Worm (Caenorhabditis elegans) whole organism, L2 larva: ENCODE results near the gene F22B7.9.
A peak's percentile ranks its signal among the peaks of the same experiment; 100 is the strongest.

ENCODE experiments used
- ZK546.5 ChIP-seq: sonication (generic microtip); optimal IDR thresholded peaks from 2 replicates; lab custom pipeline; 2017; ENCODE audit warnings: missing biosample characterization, missing genetic modification characterization
- ama-1 ChIP-seq: fragments of 150-350 bp; optimal IDR thresholded peaks from 2 replicates; lab custom pipeline; 2018; ENCODE audit warnings: inconsistent platforms
- crh-2 ChIP-seq: sonication (generic microtip); optimal IDR thresholded peaks from 2 replicates; lab custom pipeline; 2017; ENCODE audit warnings: missing biosample characterization, missing genetic modification characterization
- elt-3 ChIP-seq: sonication (generic microtip); optimal IDR thresholded peaks from 2 replicates; lab custom pipeline; 2017; ENCODE audit warnings: missing biosample characterization, missing genetic modification characterization
- lin-39 ChIP-seq: fragments of 150-350 bp; optimal IDR thresholded peaks from 2 replicates; lab custom pipeline; 2014; ENCODE audit warnings: missing biosample characterization, missing genetic modification reagents, missing genetic modification characterization
- lsy-2 ChIP-seq, 2 experiments: fragments of 150-350 bp in 1 of 2; sonication (generic microtip) in 1 of 2; optimal IDR thresholded peaks; 2 replicates each; lab custom pipeline; 2014 to 2017; ENCODE audit warnings: missing biosample characterization in 2 of 2, missing genetic modification characterization in 2 of 2
- nhr-11 ChIP-seq: fragments of 150-350 bp; optimal IDR thresholded peaks from 2 replicates; lab custom pipeline; 2014; ENCODE audit warnings: missing biosample characterization, missing genetic modification characterization
- nhr-237 ChIP-seq: fragments of 150-350 bp; optimal IDR thresholded peaks from 2 replicates; lab custom pipeline; 2014; ENCODE audit warnings: missing biosample characterization, missing genetic modification characterization
- snpc-4 ChIP-seq: fragments of 150-350 bp; optimal IDR thresholded peaks from 2 replicates; lab custom pipeline; 2014; ENCODE audit warnings: missing biosample characterization, missing genetic modification characterization
- unc-39 ChIP-seq: fragments of 150-350 bp; optimal IDR thresholded peaks from 2 replicates; lab custom pipeline; 2014; ENCODE audit warnings: missing biosample characterization, missing genetic modification characterization
- unc-62 ChIP-seq: fragments of 150-350 bp; optimal IDR thresholded peaks from 2 replicates; lab custom pipeline; 2014; ENCODE audit warnings: missing biosample characterization, missing genetic modification reagents, missing genetic modification characterization

- TF ChIP-seq nhr-237 (no peak), lsy-2 (tag; optimal IDR thresholded peaks at IDR 0.05; lab: Kevin White, UChicago) (peak in 1 of 2 experiments; percentile 14), nhr-11 (no peak), elt-3 (tag; lab: Kevin White, UChicago) (no peak), crh-2 (tag; lab: Kevin White, UChicago) (no peak), lin-39 (tag; lab: Kevin White, UChicago) (no peak), unc-62 (GFP tag; lab: Kevin White, UChicago) (no peak), unc-39 (tag; lab: Kevin White, UChicago) (no peak), ZK546.5 (tag; lab: Kevin White, UChicago) (no peak), ama-1 (lab: Kevin White, UChicago) (no peak), snpc-4 (tag; lab: Kevin White, UChicago) (no peak)
Observed at ce11 chrIII:8621002-8621401, 32.7 kb downstream of the F22B7.9 start.
